Worm (Caenorhabditis elegans): ENCODE results near the gene ZK899.7.

- TF ChIP-seq flt-1 (GFP tag; IDR thresholded peaks at IDR 0.05) (no peak), ama-1 (optimal IDR thresholded peaks at IDR 0.05) (no peak), ceh-13 (GFP tag; optimal IDR thresholded peaks at IDR 0.05) (no peak), hmg-4 (GFP tag; optimal IDR thresholded peaks at IDR 0.05) (no peak), hnd-1 (tag; optimal IDR thresholded peaks at IDR 0.05) (no peak), sea-1 (GFP tag; conservative IDR thresholded peaks at IDR 0.05) (no peak), tbx-11 (GFP tag; IDR thresholded peaks at IDR 0.05) (no peak), F13C5.2 (tag; optimal IDR thresholded peaks at IDR 0.05) (no peak)
Measured at ce11 chrX:9428059-9428458, 21.2 kb downstream of the ZK899.7 start, which contains the start of gene B0272.4.

Measured in whole organism, early embryonic.